Fruit fly (Drosophila melanogaster) whole organism, embryonic: ENCODE results near the gene CG11790.

ENCODE experiments used
- Antp ChIP-seq: fragments of 200-800 bp; sonication (Bioruptor generic); optimal IDR thresholded peaks from 3 replicates; lab custom pipeline; 2016; ENCODE audit warnings: missing biosample characterization, missing genetic modification characterization
- Awh ChIP-seq: fragments of 200-800 bp; sonication (Bioruptor generic); IDR thresholded peaks from 2 replicates; pipeline ENCODE4, ENCODE4 v1.3.6; 2022; ENCODE audit warnings: missing biosample characterization, missing genetic modification characterization
- Bteb2 ChIP-seq: fragments of 200-800 bp; sonication (Bioruptor generic); optimal IDR thresholded peaks from 2 replicates; lab custom pipeline; 2016; ENCODE audit warnings: missing biosample characterization, missing genetic modification characterization
- CG11398 ChIP-seq: fragments of 200-800 bp; sonication (Bioruptor generic); optimal IDR thresholded peaks from 2 replicates; lab custom pipeline; 2016; ENCODE audit warnings: missing biosample characterization, missing genetic modification characterization
- CG12155 ChIP-seq: fragments of 200-800 bp; sonication (Bioruptor generic); optimal IDR thresholded peaks from 3 replicates; lab custom pipeline; 2016; ENCODE audit warnings: missing biosample characterization, missing genetic modification characterization
- CG12659 ChIP-seq: fragments of 200-800 bp; sonication (Bioruptor generic); optimal IDR thresholded peaks from 3 replicates; lab custom pipeline; 2017; ENCODE audit warnings: mild to moderate bottlenecking, missing biosample characterization, missing genetic modification reagents, missing genetic modification characterization
- CG13775 ChIP-seq: fragments of 200-800 bp; sonication (Bioruptor generic); optimal IDR thresholded peaks from 3 replicates; lab custom pipeline; 2017; ENCODE audit warnings: missing biosample characterization, mild to moderate bottlenecking, missing genetic modification characterization
- CG14965 ChIP-seq: fragments of 200-800 bp; sonication (Bioruptor generic); optimal IDR thresholded peaks from 2 replicates; lab custom pipeline; 2016; ENCODE audit warnings: missing biosample characterization, missing genetic modification characterization, borderline replicate concordance
- CG16863 ChIP-seq: fragments of 200-800 bp; sonication (Bioruptor generic); optimal IDR thresholded peaks from 3 replicates; lab custom pipeline; 2016; ENCODE audit warnings: missing biosample characterization, missing genetic modification characterization
- CG17829 ChIP-seq: fragments of 200-800 bp; optimal IDR thresholded peaks from 2 replicates; lab custom pipeline; 2019; ENCODE audit warnings: missing biosample characterization, mild to moderate bottlenecking, missing genetic modification characterization, moderate library complexity
- CG17912 ChIP-seq: fragments of 200-800 bp; sonication (Bioruptor generic); optimal IDR thresholded peaks from 2 replicates; lab custom pipeline; 2018; ENCODE audit warnings: missing biosample characterization, mild to moderate bottlenecking, missing genetic modification characterization
- CG2116 ChIP-seq: fragments of 200-800 bp; sonication (Bioruptor generic); optimal IDR thresholded peaks from 3 replicates; lab custom pipeline; 2018; ENCODE audit warnings: missing biosample characterization, mild to moderate bottlenecking, missing genetic modification characterization
- CG2678 ChIP-seq: fragments of 200-800 bp; sonication (Bioruptor generic); optimal IDR thresholded peaks from 3 replicates; lab custom pipeline; 2019; ENCODE audit warnings: missing biosample characterization, mild to moderate bottlenecking, missing genetic modification characterization, moderate library complexity
- CG2875 ChIP-seq: fragments of 200-800 bp; sonication (Bioruptor generic); optimal IDR thresholded peaks from 2 replicates; lab custom pipeline; 2017; ENCODE audit warnings: missing biosample characterization, mild to moderate bottlenecking, missing genetic modification characterization, missing genetic modification reagents
- CG3065 ChIP-seq: fragments of 200-800 bp; sonication (Bioruptor generic); optimal IDR thresholded peaks from 2 replicates; lab custom pipeline; 2016; ENCODE audit warnings: missing biosample characterization, missing genetic modification characterization
- CG31224 ChIP-seq: fragments of 200-800 bp; sonication (Bioruptor generic); IDR thresholded peaks from 2 replicates; pipeline ENCODE4 v1.3.6; 2022; ENCODE audit warnings: missing biosample characterization, missing genetic modification characterization
- CG32772 ChIP-seq: fragments of 200-800 bp; sonication (Bioruptor generic); IDR thresholded peaks from 2 replicates; pipeline ENCODE4 v1.3.6; 2022; ENCODE audit warnings: missing biosample characterization, missing genetic modification characterization
- CG3995 ChIP-seq: fragments of 200-800 bp; sonication (Bioruptor generic); optimal IDR thresholded peaks from 3 replicates; lab custom pipeline; 2016; ENCODE audit warnings: missing biosample characterization, missing genetic modification characterization
- CG6791 ChIP-seq: fragments of 200-800 bp; sonication (Bioruptor generic); IDR thresholded peaks from 3 replicates; pipeline ENCODE4 v1.3.6; 2022; ENCODE audit warnings: missing biosample characterization, missing genetic modification characterization; ENCODE audit not compliant: partially characterized antibody
- CG8924 ChIP-seq: fragments of 200-800 bp; optimal IDR thresholded peaks from 3 replicates; lab custom pipeline; 2019; ENCODE audit warnings: missing biosample characterization, mild to moderate bottlenecking, missing genetic modification characterization, moderate library complexity
- CHES-1-like ChIP-seq: fragments of 200-800 bp; sonication (Bioruptor generic); optimal IDR thresholded peaks from 2 replicates; lab custom pipeline; 2016; ENCODE audit warnings: missing biosample characterization, missing genetic modification characterization
- Chrac-16 ChIP-seq: fragments of 200-800 bp; sonication (Bioruptor generic); optimal IDR thresholded peaks from 3 replicates; lab custom pipeline; 2016; ENCODE audit warnings: missing biosample characterization, missing genetic modification characterization
- ERR ChIP-seq: fragments of 200-800 bp; sonication (Bioruptor generic); optimal IDR thresholded peaks from 2 replicates; lab custom pipeline; 2016; ENCODE audit warnings: missing biosample characterization, missing genetic modification characterization
- HLHmδ ChIP-seq: fragments of 200-800 bp; sonication (Bioruptor generic); optimal IDR thresholded peaks from 2 replicates; lab custom pipeline; 2018; ENCODE audit warnings: missing biosample characterization, mild to moderate bottlenecking, missing genetic modification characterization, moderate library complexity
- Hey ChIP-seq: fragments of 200-800 bp; sonication (Bioruptor generic); optimal IDR thresholded peaks from 3 replicates; lab custom pipeline; 2018; ENCODE audit warnings: missing biosample characterization, mild to moderate bottlenecking, missing genetic modification characterization
- HmgD ChIP-seq: fragments of 200-800 bp; sonication (Bioruptor generic); optimal IDR thresholded peaks from 3 replicates; lab custom pipeline; 2016; ENCODE audit warnings: missing biosample characterization, missing genetic modification characterization
- Neu2 ChIP-seq: fragments of 200-800 bp; sonication (Bioruptor generic); optimal IDR thresholded peaks from 3 replicates; lab custom pipeline; 2016; ENCODE audit warnings: missing biosample characterization, missing genetic modification characterization, borderline replicate concordance
- PHDP ChIP-seq: fragments of 200-800 bp; sonication (Bioruptor generic); optimal IDR thresholded peaks from 3 replicates; lab custom pipeline; 2018; ENCODE audit warnings: missing biosample characterization, mild to moderate bottlenecking, missing genetic modification characterization, moderate library complexity
- Scr ChIP-seq: fragments of 200-800 bp; sonication (Bioruptor generic); IDR thresholded peaks from 2 replicates; pipeline ENCODE4 v1.3.6; 2022; ENCODE audit warnings: missing biosample characterization, missing genetic modification characterization; ENCODE audit not compliant: partially characterized antibody
- Spps ChIP-seq: fragments of 200-800 bp; sonication (Bioruptor generic); optimal IDR thresholded peaks from 2 replicates; lab custom pipeline; 2018; ENCODE audit warnings: missing biosample characterization, mild to moderate bottlenecking, missing genetic modification characterization
- YL-1 ChIP-seq: fragments of 200-800 bp; sonication (Bioruptor generic); optimal IDR thresholded peaks from 3 replicates; lab custom pipeline; 2017; ENCODE audit warnings: missing biosample characterization, mild to moderate bottlenecking, missing genetic modification characterization
- aop ChIP-seq: fragments of 200-800 bp; sonication (Bioruptor generic); IDR thresholded peaks from 2 replicates; pipeline ENCODE4 v1.3.6; 2022; ENCODE audit warnings: missing biosample characterization, missing genetic modification characterization
- ato ChIP-seq: fragments of 200-800 bp; sonication (Bioruptor generic); IDR thresholded peaks from 2 replicates; pipeline ENCODE4 v1.3.6; 2022; ENCODE audit warnings: missing biosample characterization, missing genetic modification characterization; ENCODE audit not compliant: partially characterized antibody
- crc ChIP-seq: fragments of 200-800 bp; sonication (Bioruptor generic); optimal IDR thresholded peaks from 2 replicates; lab custom pipeline; 2016; ENCODE audit warnings: missing biosample characterization, missing genetic modification characterization
- dm ChIP-seq: fragments of 200-800 bp; sonication (Bioruptor generic); optimal IDR thresholded peaks from 3 replicates; lab custom pipeline; 2016; ENCODE audit warnings: missing biosample characterization, missing genetic modification characterization
- dmrt11E ChIP-seq: fragments of 200-800 bp; sonication (Bioruptor generic); optimal IDR thresholded peaks from 3 replicates; lab custom pipeline; 2018; ENCODE audit warnings: missing biosample characterization, mild to moderate bottlenecking, missing genetic modification characterization, moderate library complexity
- ems ChIP-seq: fragments of 200-800 bp; sonication (Bioruptor generic); optimal IDR thresholded peaks from 3 replicates; lab custom pipeline; 2016; ENCODE audit warnings: missing biosample characterization, missing genetic modification characterization
- esg ChIP-seq: fragments of 200-800 bp; sonication (Bioruptor generic); conservative IDR thresholded peaks from 2 replicates; pipeline ENCODE4 v1.3.6; 2022; ENCODE audit warnings: missing biosample characterization, missing genetic modification characterization
- fd96Cb ChIP-seq: fragments of 200-800 bp; sonication (Bioruptor generic); optimal IDR thresholded peaks from 2 replicates; lab custom pipeline; 2018; ENCODE audit warnings: missing biosample characterization, mild to moderate bottlenecking, missing genetic modification characterization, moderate library complexity
- grn ChIP-seq: fragments of 200-800 bp; sonication (Bioruptor generic); optimal IDR thresholded peaks from 3 replicates; lab custom pipeline; 2017; ENCODE audit warnings: missing biosample characterization, missing genetic modification characterization
- gro ChIP-seq: fragments of 200-800 bp; sonication (Bioruptor generic); optimal IDR thresholded peaks from 2 replicates; lab custom pipeline; 2016; ENCODE audit warnings: missing biosample characterization, missing genetic modification characterization
- hth ChIP-seq: fragments of >200 bp; optimal IDR thresholded peaks from 2 replicates; lab custom pipeline; 2017; ENCODE audit warnings: inconsistent platforms
- inv ChIP-seq: fragments of 200-800 bp; sonication (Bioruptor generic); IDR thresholded peaks from 2 replicates; pipeline ENCODE4 v1.3.6; 2022; ENCODE audit warnings: missing biosample characterization, missing genetic modification characterization; ENCODE audit not compliant: partially characterized antibody
- lilli ChIP-seq: fragments of 200-800 bp; sonication (Bioruptor generic); optimal IDR thresholded peaks from 3 replicates; lab custom pipeline; 2016; ENCODE audit warnings: missing biosample characterization, missing genetic modification characterization
- lola ChIP-seq, 3 experiments: fragments of >200 bp in 2 of 3; fragments of 200-800 bp in 1 of 3; sonication (Bioruptor generic) in 1 of 3; optimal IDR thresholded peaks; 2 replicates each; lab custom pipeline; 2017 to 2019; ENCODE audit warnings: missing biosample characterization in 3 of 3, missing genetic modification characterization in 3 of 3, mild to moderate bottlenecking in 1 of 3, moderate library complexity in 1 of 3
- mld ChIP-seq: fragments of 200-800 bp; sonication (Bioruptor generic); IDR thresholded peaks from 3 replicates; pipeline ENCODE4 v1.3.6; 2022; ENCODE audit warnings: missing biosample characterization, missing genetic modification characterization; ENCODE audit not compliant: partially characterized antibody
- peb ChIP-seq: fragments of 200-800 bp; sonication (Bioruptor generic); IDR thresholded peaks from 2 replicates; pipeline ENCODE4 v1.3.6; 2022; ENCODE audit warnings: missing biosample characterization, missing genetic modification characterization
- toy ChIP-seq: fragments of 200-800 bp; sonication (Bioruptor generic); IDR thresholded peaks from 2 replicates; pipeline ENCODE4 v1.3.6; 2022; ENCODE audit warnings: missing biosample characterization, missing genetic modification characterization
- trh ChIP-seq: fragments of 200-800 bp; sonication (Bioruptor generic); optimal IDR thresholded peaks from 2 replicates; lab custom pipeline; 2016; ENCODE audit warnings: missing biosample characterization, missing genetic modification characterization
- ttk ChIP-seq: fragments of 200-800 bp; sonication (Bioruptor generic); IDR thresholded peaks from 2 replicates; pipeline ENCODE4 v2.1.2; 2022; ENCODE audit warnings: missing biosample characterization, missing genetic modification characterization
- unpg ChIP-seq: fragments of 200-800 bp; sonication (Bioruptor generic); optimal IDR thresholded peaks from 3 replicates; lab custom pipeline; 2018; ENCODE audit warnings: missing biosample characterization, mild to moderate bottlenecking, missing genetic modification characterization, moderate library complexity

Gene CG11790

DNA sequence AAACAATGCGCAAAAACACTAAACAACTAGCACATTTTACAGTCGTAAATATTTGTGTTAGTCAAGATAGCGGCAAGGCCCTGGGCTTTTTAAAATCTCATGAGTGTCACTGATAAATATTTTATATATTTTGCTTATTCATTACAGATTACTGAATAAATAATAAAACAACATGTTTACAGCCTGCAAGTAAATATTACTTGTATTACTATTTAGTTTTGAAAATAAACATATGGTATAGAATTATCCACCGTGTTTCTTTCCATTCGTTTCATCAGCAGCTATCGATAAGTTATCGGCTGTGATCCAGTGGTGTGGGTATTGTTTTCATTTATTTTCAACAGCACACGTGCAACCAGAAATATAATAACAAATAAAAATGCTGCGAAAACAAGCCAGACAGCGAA lies 27.1 kb downstream of the CG11790 start, which contains the start of the genes shams and CG11920 (continued):
- TF ChIP-seq CG2875 (GFP tag; lab: Kevin White, UChicago) (no peak), CG2678 (tag; lab: Kevin White, UChicago) (no peak), lola (GFP tag; optimal IDR thresholded peaks at IDR 0.05; lab: Kevin White, UChicago) (peak in 1 of 3 experiments; percentile 25), gro (GFP tag; lab: Kevin White, UChicago) (peak; percentile 40), PHDP (tag; lab: Kevin White, UChicago) (peak; percentile 3), fd96Cb (no peak), Antp (GFP tag; lab: Kevin White, UChicago) (no peak), grn (GFP tag; lab: Kevin White, UChicago) (no peak), ERR (GFP tag; lab: Kevin White, UChicago) (no peak), CG6791 (GFP tag; lab: Robert Waterston, UW) (0 out of 3 replicates have a peak, but pooled peaks have one; percentile 39), mld (GFP tag; lab: Robert Waterston, UW) (no peak), CG2116 (GFP tag; lab: Kevin White, UChicago) (peak; percentile 80), hth (lab: Kevin White, UChicago) (no peak), ato (GFP tag; lab: Robert Waterston, UW) (peak; percentile 57; the same call in 1 of the 2 replicates), HLHmδ (GFP tag; lab: Kevin White, UChicago) (no peak), Spps (tag; lab: Kevin White, UChicago) (peak; percentile 3), CG8924 (tag; lab: Kevin White, UChicago) (peak; percentile 88), CG32772 (GFP tag; lab: Robert Waterston, UW) (no peak), Neu2 (GFP tag; lab: Kevin White, UChicago) (no peak), HmgD (GFP tag; lab: Kevin White, UChicago) (no peak), CG12155 (GFP tag; lab: Kevin White, UChicago) (peak; percentile 26), Bteb2 (GFP tag; lab: Kevin White, UChicago) (no peak), CG3065 (GFP tag; lab: Kevin White, UChicago) (no peak), Scr (GFP tag; lab: Robert Waterston, UW) (peak; percentile 66), lilli (GFP tag; lab: Kevin White, UChicago) (peak; percentile 29), ems (GFP tag; lab: Kevin White, UChicago) (no peak), esg (GFP tag; lab: Robert Waterston, UW) (no peak), CG3995 (GFP tag; lab: Kevin White, UChicago) (peak; percentile 57), aop (GFP tag; lab: Robert Waterston, UW) (no peak), Awh (no peak), peb (no peak), CG16863 (GFP tag; lab: Kevin White, UChicago) (no peak), Chrac-16 (GFP tag; lab: Kevin White, UChicago) (peak; percentile 1), inv (GFP tag; lab: Robert Waterston, UW) (peak; percentile 34; the same call in 1 of the 2 replicates), CG17912 (GFP tag; lab: Kevin White, UChicago) (no peak), ttk (GFP tag; lab: Robert Waterston, UW) (no peak), YL-1 (GFP tag; lab: Kevin White, UChicago) (peak; percentile 82), CG17829 (tag; lab: Kevin White, UChicago) (peak; percentile 69), trh (GFP tag; lab: Kevin White, UChicago) (no peak), Hey (tag; lab: Kevin White, UChicago) (no peak), CG31224 (GFP tag; lab: Robert Waterston, UW) (no peak), CG12659 (GFP tag; lab: Kevin White, UChicago) (peak; percentile 54), CG13775 (GFP tag; lab: Kevin White, UChicago) (peak; percentile 18), dmrt11E (tag; lab: Kevin White, UChicago) (peak; percentile 3), CG14965 (no peak), dm (GFP tag; lab: Kevin White, UChicago) (peak; percentile 80), crc (GFP tag; lab: Kevin White, UChicago) (no peak), unpg (GFP tag; lab: Kevin White, UChicago) (peak; percentile 29), CHES-1-like (GFP tag; lab: Kevin White, UChicago) (no peak), CG11398 (GFP tag; lab: Kevin White, UChicago) (no peak), toy (GFP tag; lab: Robert Waterston, UW) (no peak)
